Worm (Caenorhabditis elegans) whole organism, L2 larva: Measurements from ENCODE around the gene adt-3.
A peak's percentile ranks its signal among the peaks of the same experiment; 100 is the strongest.

Experiments used
- C34F6.9 ChIP-seq: fragments of 150-350 bp; optimal IDR thresholded peaks from 2 replicates; lab custom pipeline; 2014; ENCODE audit warnings: missing biosample characterization, missing genetic modification characterization
- F13H6.1 ChIP-seq: sonication (generic microtip); optimal IDR thresholded peaks from 2 replicates; lab custom pipeline; 2016; ENCODE audit warnings: missing genetic modification characterization, missing compliant biosample characterization
- R02D3.7 ChIP-seq: fragments of 150-350 bp; optimal IDR thresholded peaks from 2 replicates; lab custom pipeline; 2014; ENCODE audit warnings: missing biosample characterization, missing genetic modification characterization
- Y55F3AM.14 ChIP-seq: fragments of 200-800 bp; sonication (Bioruptor generic); optimal IDR thresholded peaks from 2 replicates; lab custom pipeline; 2018; ENCODE audit warnings: mild to moderate bottlenecking, missing genetic modification characterization, missing compliant biosample characterization
- ZK546.5 ChIP-seq: sonication (generic microtip); optimal IDR thresholded peaks from 2 replicates; lab custom pipeline; 2017; ENCODE audit warnings: missing biosample characterization, missing genetic modification characterization
- alr-1 ChIP-seq: fragments of 150-350 bp; optimal IDR thresholded peaks from 2 replicates; lab custom pipeline; 2014; ENCODE audit warnings: missing biosample characterization, missing genetic modification characterization
- aly-2 ChIP-seq: fragments of 150-350 bp; optimal IDR thresholded peaks from 2 replicates; lab custom pipeline; 2014; ENCODE audit warnings: missing biosample characterization, missing genetic modification characterization
- ama-1 ChIP-seq: fragments of 150-350 bp; optimal IDR thresholded peaks from 2 replicates; lab custom pipeline; 2018; ENCODE audit warnings: inconsistent platforms
- blmp-1 ChIP-seq: sonication (generic microtip); optimal IDR thresholded peaks from 2 replicates; lab custom pipeline; 2017; ENCODE audit warnings: missing genetic modification characterization, mild to moderate bottlenecking, missing compliant biosample characterization, antibody characterized with exemption, moderate library complexity; ENCODE audit not compliant: insufficient read depth
- ceh-16 ChIP-seq: fragments of 150-350 bp; optimal IDR thresholded peaks from 2 replicates; lab custom pipeline; 2014; ENCODE audit warnings: missing biosample characterization, missing genetic modification characterization
- ceh-82 ChIP-seq: fragments of 150-350 bp; optimal IDR thresholded peaks from 2 replicates; lab custom pipeline; 2014; ENCODE audit warnings: missing biosample characterization, missing genetic modification characterization
- crh-2 ChIP-seq: sonication (generic microtip); optimal IDR thresholded peaks from 2 replicates; lab custom pipeline; 2017; ENCODE audit warnings: missing biosample characterization, missing genetic modification characterization
- dmd-4 ChIP-seq: sonication (generic microtip); optimal IDR thresholded peaks from 2 replicates; lab custom pipeline; 2017; ENCODE audit warnings: missing biosample characterization, missing genetic modification characterization
- elt-1 ChIP-seq: fragments of 150-350 bp; optimal IDR thresholded peaks from 2 replicates; lab custom pipeline; 2014; ENCODE audit warnings: missing biosample characterization, missing genetic modification characterization
- elt-3 ChIP-seq: sonication (generic microtip); optimal IDR thresholded peaks from 2 replicates; lab custom pipeline; 2017; ENCODE audit warnings: missing biosample characterization, missing genetic modification characterization
- fos-1 ChIP-seq: fragments of 150-350 bp; optimal IDR thresholded peaks from 2 replicates; lab custom pipeline; 2014; ENCODE audit warnings: missing biosample characterization, missing genetic modification characterization
- gmeb-1 ChIP-seq: fragments of 150-350 bp; optimal IDR thresholded peaks from 2 replicates; lab custom pipeline; 2014; ENCODE audit warnings: missing biosample characterization, missing genetic modification characterization
- lin-11 ChIP-seq: fragments of 150-350 bp; sonication (generic microtip); optimal IDR thresholded peaks from 2 replicates; lab custom pipeline; 2014; ENCODE audit warnings: missing biosample characterization, missing genetic modification characterization, inconsistent platforms, mixed read lengths
- lin-13 ChIP-seq: fragments of 150-350 bp; optimal IDR thresholded peaks from 2 replicates; lab custom pipeline; 2014; ENCODE audit warnings: missing biosample characterization, missing genetic modification reagents, missing genetic modification characterization
- lin-39 ChIP-seq: fragments of 150-350 bp; optimal IDR thresholded peaks from 2 replicates; lab custom pipeline; 2014; ENCODE audit warnings: missing biosample characterization, missing genetic modification reagents, missing genetic modification characterization
- mbf-1 ChIP-seq: sonication (generic microtip); optimal IDR thresholded peaks from 2 replicates; lab custom pipeline; 2017; ENCODE audit warnings: missing biosample characterization, missing genetic modification characterization
- mdl-1 ChIP-seq, 2 experiments: fragments of 150-350 bp in 1 of 2; sonication (generic microtip) in 1 of 2; optimal IDR thresholded peaks; 2 replicates each; lab custom pipeline; 2017; ENCODE audit warnings: missing biosample characterization in 2 of 2, missing genetic modification characterization in 2 of 2
- nhr-10 ChIP-seq: sonication (generic microtip); optimal IDR thresholded peaks from 2 replicates; lab custom pipeline; 2017; ENCODE audit warnings: missing biosample characterization, missing genetic modification characterization
- nhr-129 ChIP-seq: fragments of 150-350 bp; optimal IDR thresholded peaks from 2 replicates; lab custom pipeline; 2014; ENCODE audit warnings: missing biosample characterization, missing genetic modification characterization
- nhr-21 ChIP-seq: fragments of 150-350 bp; optimal IDR thresholded peaks from 2 replicates; lab custom pipeline; 2014; ENCODE audit warnings: missing biosample characterization, missing genetic modification characterization
- nhr-23 ChIP-seq: fragments of 150-350 bp; optimal IDR thresholded peaks from 2 replicates; lab custom pipeline; 2014; ENCODE audit warnings: missing biosample characterization, missing genetic modification reagents, missing genetic modification characterization
- nhr-237 ChIP-seq: fragments of 150-350 bp; optimal IDR thresholded peaks from 2 replicates; lab custom pipeline; 2014; ENCODE audit warnings: missing biosample characterization, missing genetic modification characterization
- nhr-25 ChIP-seq: fragments of 150-350 bp; sonication (generic microtip); optimal IDR thresholded peaks from 3 replicates; lab custom pipeline; 2014; ENCODE audit warnings: missing biosample characterization, missing genetic modification characterization
- nhr-6 ChIP-seq: fragments of 150-350 bp; optimal IDR thresholded peaks from 2 replicates; lab custom pipeline; 2014; ENCODE audit warnings: missing biosample characterization, missing genetic modification characterization
- nhr-77 ChIP-seq: fragments of 150-350 bp; optimal IDR thresholded peaks from 2 replicates; lab custom pipeline; 2014; ENCODE audit warnings: missing biosample characterization, missing genetic modification characterization
- sem-4 ChIP-seq: fragments of 150-350 bp; optimal IDR thresholded peaks from 2 replicates; lab custom pipeline; 2014; ENCODE audit warnings: missing biosample characterization, missing genetic modification reagents, missing genetic modification characterization
- skn-1 ChIP-seq: sonication (generic microtip); optimal IDR thresholded peaks from 2 replicates; lab custom pipeline; 2017; ENCODE audit warnings: missing biosample characterization, missing genetic modification characterization
- sma-3 ChIP-seq: sonication (generic microtip); optimal IDR thresholded peaks from 2 replicates; lab custom pipeline; 2016; ENCODE audit warnings: missing genetic modification reagents, missing genetic modification characterization, missing compliant biosample characterization
- sma-9 ChIP-seq, 2 experiments: fragments of 150-350 bp in 1 of 2; sonication (generic microtip) in 1 of 2; optimal IDR thresholded peaks; 2 replicates each; lab custom pipeline; 2014 to 2016; ENCODE audit warnings: missing genetic modification characterization in 2 of 2, mild to moderate bottlenecking in 1 of 2, missing biosample characterization in 1 of 2, missing compliant biosample characterization in 1 of 2, missing genetic modification reagents in 1 of 2, moderate library complexity in 1 of 2
- snpc-4 ChIP-seq: fragments of 150-350 bp; optimal IDR thresholded peaks from 2 replicates; lab custom pipeline; 2014; ENCODE audit warnings: missing biosample characterization, missing genetic modification characterization
- unc-39 ChIP-seq: fragments of 150-350 bp; optimal IDR thresholded peaks from 2 replicates; lab custom pipeline; 2014; ENCODE audit warnings: missing biosample characterization, missing genetic modification characterization
- unc-55 ChIP-seq: fragments of 150-350 bp; sonication (generic microtip); optimal IDR thresholded peaks from 3 replicates; lab custom pipeline; 2014; ENCODE audit warnings: missing biosample characterization, missing genetic modification reagents, missing genetic modification characterization
- unc-62 ChIP-seq: fragments of 150-350 bp; optimal IDR thresholded peaks from 2 replicates; lab custom pipeline; 2014; ENCODE audit warnings: missing biosample characterization, missing genetic modification reagents, missing genetic modification characterization
- zag-1 ChIP-seq: fragments of 150-350 bp; optimal IDR thresholded peaks from 2 replicates; lab custom pipeline; 2014; ENCODE audit warnings: missing biosample characterization, missing genetic modification characterization
- ztf-11 ChIP-seq: sonication (generic microtip); optimal IDR thresholded peaks from 2 replicates; lab custom pipeline; 2017; ENCODE audit warnings: missing biosample characterization, missing genetic modification characterization
- ztf-4 ChIP-seq: fragments of 150-350 bp; optimal IDR thresholded peaks from 2 replicates; lab custom pipeline; 2014; ENCODE audit warnings: missing biosample characterization, missing genetic modification characterization

Gene adt-3

DNA sequence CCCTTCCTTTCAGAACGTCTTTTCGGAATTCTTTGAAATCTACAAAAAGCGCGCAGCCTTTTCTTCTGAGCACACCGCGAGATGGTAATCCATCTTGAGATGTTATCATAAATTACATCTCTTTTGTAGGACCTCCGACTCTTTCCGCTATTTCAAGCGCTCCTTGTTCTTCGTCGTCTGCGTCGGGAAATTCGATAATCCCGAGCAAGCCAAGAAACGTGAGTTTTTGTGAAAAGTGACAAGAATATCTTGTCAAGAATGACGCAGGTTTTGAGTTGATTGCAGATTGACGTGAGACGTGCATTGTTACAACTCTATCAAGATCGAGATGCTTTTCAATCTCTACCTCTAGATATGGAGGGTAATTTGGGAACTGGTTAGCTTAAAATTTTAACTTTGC, 28.9 kb downstream of the adt-3 start:
- no peak for TF ChIP-seq ceh-82
- TF ChIP-seq unc-55 = peak; percentile 16

DNA sequence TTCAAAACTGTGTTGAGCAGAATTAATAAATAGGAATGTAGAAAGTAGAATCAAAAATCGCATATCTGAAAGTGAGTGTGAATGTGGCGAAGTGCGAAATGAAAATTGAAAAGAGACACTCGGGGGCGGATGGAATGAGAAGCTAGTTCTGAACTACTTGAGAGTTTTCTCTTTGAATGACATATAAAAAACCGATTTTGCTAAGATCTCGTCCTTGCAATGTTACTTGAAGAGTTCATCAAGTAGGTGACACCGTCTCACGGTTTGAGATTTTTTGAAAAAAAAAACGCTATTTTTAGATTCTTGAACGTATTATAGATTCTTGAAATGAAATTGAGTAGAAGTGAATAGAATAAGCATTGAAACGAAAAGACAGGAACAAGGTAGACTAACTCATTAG, 34.9 kb downstream of the adt-3 start, which contains the start of gene C16B8.2:
Gene C16B8.2, minus strand, starts transcription at position 101 of the 400 bp plus-strand sequence.
- no peak for TF ChIP-seq nhr-25 (tag; lab: Kevin White, UChicago)
- no peak for TF ChIP-seq ama-1 (lab: Kevin White, UChicago)
- no peak for TF ChIP-seq nhr-23

- TF ChIP-seq gmeb-1 (tag; lab: Kevin White, UChicago) = peak; percentile 37
- no peak for TF ChIP-seq nhr-129
- no peak for TF ChIP-seq nhr-10 (tag; lab: Kevin White, UChicago)
- TF ChIP-seq fos-1 (tag; lab: Kevin White, UChicago) = peak; percentile 67
- TF ChIP-seq unc-39 (tag; lab: Kevin White, UChicago) = no peak
- TF ChIP-seq unc-55 = no peak
- TF ChIP-seq elt-3 (tag; lab: Kevin White, UChicago) = no peak
- TF ChIP-seq sma-9 (GFP tag; optimal IDR thresholded peaks at IDR 0.05; lab: Kevin White, UChicago) = peak; percentile 27
- TF ChIP-seq sma-9 (tag; optimal IDR thresholded peaks at IDR 0.05; lab: Kevin White, UChicago) = no peak
- no peak for TF ChIP-seq nhr-77 (tag; lab: Kevin White, UChicago)
- TF ChIP-seq mdl-1 (tag; optimal IDR thresholded peaks at IDR 0.05; lab: Kevin White, UChicago) = peak in 1 of 2 experiments; percentile 11
- TF ChIP-seq F13H6.1 (tag; lab: Kevin White, UChicago) = peak; percentile 2
- TF ChIP-seq nhr-21 (tag; lab: Kevin White, UChicago) = no peak
- peak; percentile 61 for TF ChIP-seq crh-2
- TF ChIP-seq sma-3 (GFP tag; lab: Kevin White, UChicago) = no peak
- TF ChIP-seq nhr-25 (tag; lab: Kevin White, UChicago) = no peak
Measured at ce11 chrX:3968209-3968960, 36.9 kb downstream of the adt-3 start, which contains the start of gene C16B8.3. Gene C16B8.3, minus strand, starts transcription at chrX:3968634.

- TF ChIP-seq lin-39 (tag; lab: Kevin White, UChicago) = no peak
- no peak for TF ChIP-seq Y55F3AM.14 (GFP tag; lab: Kevin White, UChicago)
- TF ChIP-seq nhr-129 = peak; percentile 49
- no peak for TF ChIP-seq nhr-21 (tag; lab: Kevin White, UChicago)
- TF ChIP-seq sma-9 (GFP tag; optimal IDR thresholded peaks at IDR 0.05; lab: Kevin White, UChicago) = peak; percentile 18
- TF ChIP-seq sma-9 (tag; optimal IDR thresholded peaks at IDR 0.05; lab: Kevin White, UChicago) = no peak
- TF ChIP-seq crh-2 = peak; percentile 25
Measured at ce11 chrX:3969353-3969752, 37.9 kb downstream of the adt-3 start.

ce11 chrX:3969980-3970403, 38.5 kb downstream of the adt-3 start:
- TF ChIP-seq ztf-11 (tag; lab: Kevin White, UChicago) (no peak), ama-1 (lab: Kevin White, UChicago) (no peak), gmeb-1 (tag; lab: Kevin White, UChicago) (peak; percentile 67), nhr-21 (tag; lab: Kevin White, UChicago) (peak; percentile 48), crh-2 (peak; percentile 84), nhr-10 (tag; lab: Kevin White, UChicago) (no peak), skn-1 (no peak), F13H6.1 (tag; lab: Kevin White, UChicago) (peak; percentile 68), Y55F3AM.14 (GFP tag; lab: Kevin White, UChicago) (no peak), unc-62 (GFP tag; lab: Kevin White, UChicago) (no peak), elt-1 (tag; lab: Kevin White, UChicago) (no peak), ceh-16 (tag; lab: Kevin White, UChicago) (no peak), mbf-1 (tag; lab: Kevin White, UChicago) (no peak), ceh-82 (no peak), nhr-23 (no peak), nhr-237 (tag; lab: Kevin White, UChicago) (no peak), zag-1 (peak; percentile 37), mdl-1 (tag; optimal IDR thresholded peaks at IDR 0.05; lab: Kevin White, UChicago) (peak in 1 of 2 experiments; percentile 44), lin-11 (tag; lab: Kevin White, UChicago) (peak; percentile 68), fos-1 (tag; lab: Kevin White, UChicago) (peak; percentile 70), blmp-1 (tag; lab: Kevin White, UChicago) (no peak), alr-1 (no peak), lin-13 (GFP tag; lab: Kevin White, UChicago) (peak; percentile 67), R02D3.7 (tag; lab: Kevin White, UChicago) (no peak), sem-4 (tag; lab: Kevin White, UChicago) (no peak), unc-55 (peak; percentile 59), aly-2 (tag; lab: Kevin White, UChicago) (no peak), ztf-4 (no peak), ZK546.5 (tag; lab: Kevin White, UChicago) (no peak), unc-39 (tag; lab: Kevin White, UChicago) (no peak), nhr-6 (tag; lab: Kevin White, UChicago) (no peak), C34F6.9 (peak; percentile 47), lin-39 (tag; lab: Kevin White, UChicago) (no peak), elt-3 (tag; lab: Kevin White, UChicago) (no peak), dmd-4 (no peak), snpc-4 (tag; lab: Kevin White, UChicago) (no peak), nhr-129 (peak; percentile 89)
